Worm (Caenorhabditis elegans) whole organism, mixed stage, embryonic: ENCODE data around the gene Y5H2B.3.

Source experiments
- M03D4.4 ChIP-seq: sonication (generic microtip); optimal IDR thresholded peaks from 2 replicates; lab custom pipeline; 2017; ENCODE audit warnings: mild to moderate bottlenecking, missing genetic modification characterization, missing compliant biosample characterization
- bed-3 ChIP-seq: fragments of 200-800 bp; sonication (Bioruptor generic); optimal IDR thresholded peaks from 3 replicates; lab custom pipeline; 2018; ENCODE audit warnings: mild to moderate bottlenecking, missing genetic modification characterization, moderate library complexity, missing compliant biosample characterization
- blmp-1 ChIP-seq: fragments of 150-350 bp; optimal IDR thresholded peaks from 2 replicates; lab custom pipeline; 2014; ENCODE audit warnings: missing biosample characterization, missing genetic modification characterization
- ceh-39 ChIP-seq: fragments of 150-350 bp; optimal IDR thresholded peaks from 2 replicates; lab custom pipeline; 2014; ENCODE audit warnings: missing biosample characterization, missing genetic modification characterization
- ceh-43 ChIP-seq: fragments of 200-800 bp; sonication (Bioruptor generic); optimal IDR thresholded peaks from 2 replicates; lab custom pipeline; 2018; ENCODE audit warnings: mild to moderate bottlenecking, missing genetic modification characterization, moderate library complexity, missing compliant biosample characterization
- ceh-83 ChIP-seq: fragments of 200-800 bp; sonication (Bioruptor generic); optimal IDR thresholded peaks from 2 replicates; lab custom pipeline; 2018; ENCODE audit warnings: mild to moderate bottlenecking, missing genetic modification characterization, missing compliant biosample characterization
- ces-1 ChIP-seq: fragments of 150-350 bp; optimal IDR thresholded peaks from 2 replicates; lab custom pipeline; 2014; ENCODE audit warnings: missing biosample characterization, missing genetic modification reagents, missing genetic modification characterization
- cnd-1 ChIP-seq: fragments of 200-800 bp; sonication (Bioruptor generic); optimal IDR thresholded peaks from 2 replicates; lab custom pipeline; 2018; ENCODE audit warnings: mild to moderate bottlenecking, missing genetic modification characterization, missing compliant biosample characterization
- drap-1 ChIP-seq: fragments of 200-800 bp; sonication (Bioruptor generic); optimal IDR thresholded peaks from 3 replicates; lab custom pipeline; 2018; ENCODE audit warnings: mild to moderate bottlenecking, missing genetic modification characterization, missing compliant biosample characterization
- elt-1 ChIP-seq: sonication (generic microtip); optimal IDR thresholded peaks from 2 replicates; lab custom pipeline; 2017; ENCODE audit warnings: missing genetic modification characterization, mild to moderate bottlenecking, missing compliant biosample characterization, antibody characterized with exemption, moderate library complexity, borderline replicate concordance; ENCODE audit not compliant: insufficient read depth
- flh-1 ChIP-seq: fragments of 200-800 bp; sonication (Bioruptor generic); optimal IDR thresholded peaks from 2 replicates; lab custom pipeline; 2018; ENCODE audit warnings: mild to moderate bottlenecking, missing genetic modification characterization, moderate library complexity, missing compliant biosample characterization
- ham-2 ChIP-seq: fragments of 200-800 bp; sonication (Bioruptor generic); optimal IDR thresholded peaks from 2 replicates; lab custom pipeline; 2018; ENCODE audit warnings: mild to moderate bottlenecking, missing genetic modification characterization, missing compliant biosample characterization
- hlh-1 ChIP-seq: fragments of 150-350 bp; optimal IDR thresholded peaks from 2 replicates; lab custom pipeline; 2014; ENCODE audit warnings: missing biosample characterization, missing genetic modification reagents, missing genetic modification characterization
- lin-32 ChIP-seq: fragments of 200-800 bp; sonication (Bioruptor generic); optimal IDR thresholded peaks from 2 replicates; lab custom pipeline; 2018; ENCODE audit warnings: mild to moderate bottlenecking, missing genetic modification characterization, missing compliant biosample characterization
- lsy-2 ChIP-seq: fragments of 150-350 bp; optimal IDR thresholded peaks from 2 replicates; lab custom pipeline; 2014; ENCODE audit warnings: missing biosample characterization, missing genetic modification characterization
- mab-5 ChIP-seq: fragments of 150-350 bp; optimal IDR thresholded peaks from 2 replicates; lab custom pipeline; 2014; ENCODE audit warnings: missing biosample characterization, missing genetic modification characterization
- mep-1 ChIP-seq: fragments of 150-350 bp; optimal IDR thresholded peaks from 2 replicates; lab custom pipeline; 2017; ENCODE audit warnings: missing biosample characterization, missing genetic modification reagents, missing genetic modification characterization, inconsistent platforms
- mls-2 ChIP-seq: sonication (generic microtip); optimal IDR thresholded peaks from 2 replicates; lab custom pipeline; 2016; ENCODE audit warnings: mild to moderate bottlenecking, missing genetic modification characterization, moderate library complexity, missing compliant biosample characterization
- nhr-2 ChIP-seq: fragments of 150-350 bp; optimal IDR thresholded peaks from 2 replicates; lab custom pipeline; 2014; ENCODE audit warnings: missing biosample characterization, missing genetic modification characterization
- nhr-237 ChIP-seq: fragments of 150-350 bp; optimal IDR thresholded peaks from 2 replicates; lab custom pipeline; 2014; ENCODE audit warnings: missing biosample characterization, missing genetic modification characterization
- nhr-28 ChIP-seq: fragments of 150-350 bp; optimal IDR thresholded peaks from 2 replicates; lab custom pipeline; 2014; ENCODE audit warnings: missing biosample characterization, missing genetic modification characterization
- nhr-76 ChIP-seq: sonication (generic microtip); optimal IDR thresholded peaks from 2 replicates; lab custom pipeline; 2017; ENCODE audit warnings: missing biosample characterization, missing genetic modification characterization
- pha-4 ChIP-seq: fragments of 150-350 bp; optimal IDR thresholded peaks from 2 replicates; lab custom pipeline; 2018; ENCODE audit warnings: missing biosample characterization, missing genetic modification reagents, missing genetic modification characterization
- sem-2 ChIP-seq: fragments of 200-800 bp; sonication (Bioruptor generic); optimal IDR thresholded peaks from 2 replicates; lab custom pipeline; 2018; ENCODE audit warnings: mild to moderate bottlenecking, missing genetic modification characterization, missing compliant biosample characterization
- snpc-4 ChIP-seq: fragments of 150-350 bp; optimal IDR thresholded peaks from 2 replicates; lab custom pipeline; 2014; ENCODE audit warnings: missing biosample characterization, missing genetic modification characterization
- sptf-1 ChIP-seq: sonication (generic microtip); optimal IDR thresholded peaks from 2 replicates; lab custom pipeline; 2017; ENCODE audit warnings: mild to moderate bottlenecking, missing genetic modification characterization, moderate library complexity, missing compliant biosample characterization
- tbx-8 ChIP-seq: fragments of 200-800 bp; sonication (Bioruptor generic); optimal IDR thresholded peaks from 2 replicates; lab custom pipeline; 2018; ENCODE audit warnings: mild to moderate bottlenecking, missing genetic modification characterization, moderate library complexity, missing compliant biosample characterization
- unc-120 ChIP-seq: sonication (generic microtip); optimal IDR thresholded peaks from 2 replicates; lab custom pipeline; 2017; ENCODE audit warnings: missing genetic modification characterization, missing compliant biosample characterization; ENCODE audit not compliant: poor library complexity, severe bottlenecking
- unc-39 ChIP-seq: fragments of 150-350 bp; optimal IDR thresholded peaks from 2 replicates; lab custom pipeline; 2014; ENCODE audit warnings: missing biosample characterization, missing genetic modification characterization
- unc-62 ChIP-seq: fragments of 150-350 bp; optimal IDR thresholded peaks from 2 replicates; lab custom pipeline; 2014; ENCODE audit warnings: missing biosample characterization, missing genetic modification reagents, missing genetic modification characterization
- zip-8 ChIP-seq: fragments of 150-350 bp; optimal IDR thresholded peaks from 2 replicates; lab custom pipeline; 2014; ENCODE audit warnings: missing biosample characterization, missing genetic modification characterization
- ztf-11 ChIP-seq: fragments of 150-350 bp; optimal IDR thresholded peaks from 2 replicates; lab custom pipeline; 2014; ENCODE audit warnings: missing biosample characterization, missing genetic modification characterization

Gene Y5H2B.3

ce11 chrV:2216927-2217326 lies 28.8 kb downstream of the Y5H2B.3 start:
- TF ChIP-seq flh-1 (GFP tag; lab: Kevin White, UChicago) = no peak
- no peak for TF ChIP-seq nhr-28 (tag; lab: Kevin White, UChicago)
- no peak for TF ChIP-seq hlh-1 (tag; lab: Kevin White, UChicago)

DNA sequence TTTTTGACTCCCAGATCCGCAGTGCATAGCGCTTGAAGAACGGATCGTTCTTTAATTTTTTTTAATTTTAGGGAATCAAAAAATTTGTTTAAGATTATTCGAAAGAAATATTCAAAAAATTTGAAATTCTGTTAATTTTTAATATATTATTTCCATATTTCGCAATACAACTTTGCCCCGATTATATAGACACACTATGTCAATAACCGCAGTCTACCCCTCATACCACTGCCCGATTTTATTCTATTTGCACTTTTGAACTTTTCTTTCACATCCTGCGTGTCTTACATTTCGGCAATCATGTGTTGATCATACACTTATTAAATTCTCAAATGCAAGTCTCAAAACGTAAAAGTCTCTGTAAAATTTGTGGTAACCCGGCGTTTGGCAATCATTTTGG lies 30.7 kb downstream of the Y5H2B.3 start, which contains the start of gene nhr-56:
Gene nhr-56, plus strand, starts transcription at position 202 of the 400 bp plus-strand sequence.
- TF ChIP-seq nhr-237 (tag; lab: Kevin White, UChicago) = peak; percentile 44
- peak; percentile 89 for TF ChIP-seq pha-4 (tag; lab: Kevin White, UChicago)
- no peak for TF ChIP-seq nhr-28 (tag; lab: Kevin White, UChicago)
- no peak for TF ChIP-seq ztf-11 (tag; lab: Kevin White, UChicago)

DNA sequence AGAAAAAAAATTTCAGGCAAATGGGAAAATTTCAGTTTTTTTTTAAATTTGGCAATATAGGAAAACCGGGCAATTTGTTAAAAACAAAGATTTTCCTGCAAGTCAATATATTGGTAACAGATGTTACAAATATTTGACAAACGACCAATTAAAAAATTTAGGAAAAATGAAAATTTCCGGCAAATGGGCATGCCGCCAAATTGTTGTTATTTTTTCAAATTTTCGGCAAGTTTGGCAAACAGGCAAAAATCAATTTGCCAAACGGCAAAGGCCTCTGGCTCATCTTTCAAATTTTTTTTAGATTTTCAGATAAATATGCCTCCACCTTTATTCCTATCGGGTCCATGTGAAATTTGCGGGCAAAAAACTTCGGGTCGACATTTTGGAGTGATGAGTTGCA lies 33.7 kb downstream of the Y5H2B.3 start, which contains the start of gene nhr-128:
Gene nhr-128, plus strand, starts transcription at position 301 of the 400 bp plus-strand sequence.
- TF ChIP-seq nhr-28 (tag; lab: Kevin White, UChicago) (no peak), ces-1 (no peak), hlh-1 (tag; lab: Kevin White, UChicago) (no peak), tbx-8 (GFP tag; lab: Kevin White, UChicago) (no peak), cnd-1 (tag; lab: Kevin White, UChicago) (no peak), zip-8 (no peak), pha-4 (tag; lab: Kevin White, UChicago) (no peak), flh-1 (GFP tag; lab: Kevin White, UChicago) (no peak)

ce11 chrV:2225130-2225529 lies 37.0 kb downstream of the Y5H2B.3 start, which contains the start of gene nhr-103:
nhr-103 (plus strand) TSS chrV:2225430.
- TF ChIP-seq bed-3 (no peak), nhr-2 (tag; lab: Kevin White, UChicago) (no peak), drap-1 (GFP tag; lab: Kevin White, UChicago) (no peak), sptf-1 (tag; lab: Kevin White, UChicago) (no peak), pha-4 (tag; lab: Kevin White, UChicago) (no peak), mls-2 (tag; lab: Kevin White, UChicago) (no peak), zip-8 (no peak), nhr-76 (tag; lab: Kevin White, UChicago) (no peak), lsy-2 (tag; lab: Kevin White, UChicago) (no peak), ham-2 (no peak), sem-2 (GFP tag; lab: Kevin White, UChicago) (no peak)

DNA sequence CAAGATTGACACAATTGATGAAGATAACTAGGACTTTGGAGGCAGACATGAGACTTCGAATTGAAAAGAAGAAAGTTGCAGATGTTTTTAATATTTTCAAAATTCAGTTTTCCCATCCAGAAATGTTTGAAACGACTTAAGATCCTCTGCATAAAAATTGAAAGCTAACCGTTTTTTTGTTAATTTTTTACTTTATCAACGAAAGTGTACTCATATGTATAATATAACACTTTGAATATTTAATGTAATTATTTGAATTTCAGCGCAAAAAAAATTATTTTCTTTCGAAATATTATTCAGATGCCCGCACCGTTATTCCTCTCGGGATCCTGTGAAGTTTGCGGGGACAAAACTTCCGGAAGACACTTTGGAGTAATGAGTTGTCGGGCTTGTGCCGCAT lies 38.8 kb downstream of the Y5H2B.3 start, which contains the start of gene nhr-18:
Gene nhr-18, plus strand, starts transcription at position 301 of the 400 bp plus-strand sequence.
- no peak for TF ChIP-seq flh-1 (GFP tag; lab: Kevin White, UChicago)
- TF ChIP-seq unc-120 (tag; lab: Kevin White, UChicago) = no peak
- TF ChIP-seq unc-39 (tag; lab: Kevin White, UChicago) = no peak
- no peak for TF ChIP-seq ham-2
- TF ChIP-seq ceh-83 = no peak
- TF ChIP-seq unc-62 = no peak
- no peak for TF ChIP-seq lin-32 (GFP tag; lab: Kevin White, UChicago)
- TF ChIP-seq hlh-1 (tag; lab: Kevin White, UChicago) = no peak
- TF ChIP-seq tbx-8 (GFP tag; lab: Kevin White, UChicago) = no peak
- no peak for TF ChIP-seq ces-1
- no peak for TF ChIP-seq elt-1
- no peak for TF ChIP-seq zip-8
- no peak for TF ChIP-seq mls-2 (tag; lab: Kevin White, UChicago)
- TF ChIP-seq ceh-43 (GFP tag; lab: Kevin White, UChicago) = no peak
- no peak for TF ChIP-seq blmp-1 (tag; lab: Kevin White, UChicago)
- TF ChIP-seq, all 35 proteins: peak for 0

ce11 chrV:2228781-2229180 lies 40.7 kb downstream of the Y5H2B.3 start, which contains the start of gene nhr-126:
nhr-126 (plus strand) TSS chrV:2229081.
- TF ChIP-seq sptf-1 (tag; lab: Kevin White, UChicago) (no peak), drap-1 (GFP tag; lab: Kevin White, UChicago) (no peak)

DNA sequence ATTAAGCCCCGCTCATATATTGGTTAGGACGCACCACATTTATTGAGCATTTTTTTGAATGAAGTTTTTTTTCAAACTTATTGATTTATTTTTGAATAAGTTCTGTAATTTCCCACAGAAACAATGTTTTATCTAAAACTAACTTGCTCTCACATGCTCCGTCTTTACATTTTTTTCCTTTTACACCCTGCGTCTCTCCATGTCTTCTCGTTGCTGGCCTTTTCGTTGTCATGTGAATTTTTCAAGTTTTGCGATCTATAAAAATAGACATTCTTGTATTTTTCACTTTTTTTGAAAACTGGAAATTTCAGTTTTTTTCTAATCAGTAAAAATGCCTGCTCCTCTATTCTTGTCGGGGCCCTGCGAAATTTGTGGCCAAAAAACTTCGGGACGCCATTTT lies 42.8 kb downstream of the Y5H2B.3 start, which contains the start of gene nhr-134:
Gene nhr-134, plus strand, starts transcription at position 312 of the 400 bp plus-strand sequence.
- TF ChIP-seq mep-1 (tag; lab: Kevin White, UChicago) (no peak), elt-1 (no peak), ces-1 (no peak), mab-5 (no peak), zip-8 (no peak), M03D4.4 (tag; lab: Kevin White, UChicago) (no peak), flh-1 (GFP tag; lab: Kevin White, UChicago) (no peak), pha-4 (tag; lab: Kevin White, UChicago) (no peak), unc-39 (tag; lab: Kevin White, UChicago) (no peak), bed-3 (no peak), ceh-83 (no peak), nhr-2 (tag; lab: Kevin White, UChicago) (no peak), ztf-11 (tag; lab: Kevin White, UChicago) (no peak), snpc-4 (tag; lab: Kevin White, UChicago) (no peak), ham-2 (no peak), sptf-1 (tag; lab: Kevin White, UChicago) (no peak), ceh-39 (tag; lab: Kevin White, UChicago) (no peak), nhr-28 (tag; lab: Kevin White, UChicago) (no peak), hlh-1 (tag; lab: Kevin White, UChicago) (no peak)
